Fruit fly (Drosophila melanogaster) whole organism, wandering third instar larva: ENCODE results near the gene dnk.
A peak's percentile ranks its signal among the peaks of the same experiment; 100 is the strongest.

Experiments
- Jra ChIP-seq: sonication (Bioruptor generic); optimal IDR thresholded peaks from 2 replicates; lab custom pipeline; 2016; ENCODE audit warnings: missing biosample characterization, missing genetic modification characterization
- Myc ChIP-seq: fragments of >200 bp; optimal IDR thresholded peaks from 2 replicates; lab custom pipeline; 2017
- OdsH ChIP-seq: fragments of 200-800 bp; sonication (Bioruptor generic); optimal IDR thresholded peaks from 2 replicates; lab custom pipeline; 2016; ENCODE audit warnings: missing biosample characterization, mild to moderate bottlenecking, missing genetic modification characterization
- dsf ChIP-seq: sonication (Bioruptor generic); optimal IDR thresholded peaks from 2 replicates; lab custom pipeline; 2016; ENCODE audit warnings: missing biosample characterization, missing genetic modification characterization, borderline replicate concordance
- psq ChIP-seq: fragments of 200-800 bp; sonication (Bioruptor generic); optimal IDR thresholded peaks from 3 replicates; lab custom pipeline; 2017; ENCODE audit warnings: missing biosample characterization, mild to moderate bottlenecking, missing genetic modification characterization, moderate library complexity

dm6 chr3R:18997388-18998287 is 16.8 kb downstream of the dnk start:
- TF ChIP-seq OdsH (GFP tag; lab: Kevin White, UChicago) (no peak), dsf (GFP tag; lab: Kevin White, UChicago) (no peak), psq (peak; percentile 7), Jra (no peak), Myc (lab: Kevin White, UChicago) (no peak)
